Fruit fly (Drosophila melanogaster) Kc167 (cell line): Measurements from ENCODE around the gene Lrrk.

Experiments used
- Myc ChIP-seq: fragments of >200 bp; optimal IDR thresholded peaks from 2 replicates; lab custom pipeline; 2017; ENCODE audit warnings: missing external identifiers
- Sin3A ChIP-seq: fragments of >200 bp; optimal IDR thresholded peaks from 2 replicates; lab custom pipeline; 2018; ENCODE audit warnings: missing external identifiers
- h ChIP-seq: fragments of >200 bp; optimal IDR thresholded peaks from 3 replicates; lab custom pipeline; 2018; ENCODE audit warnings: missing external identifiers
- insv ChIP-seq: fragments of >200 bp; optimal IDR thresholded peaks from 3 replicates; lab custom pipeline; 2018; ENCODE audit warnings: missing external identifiers
- psq ChIP-seq: fragments of >200 bp; optimal IDR thresholded peaks from 2 replicates; lab custom pipeline; 2017; ENCODE audit warnings: missing external identifiers
- ttk ChIP-seq: sonication (Bioruptor generic); optimal IDR thresholded peaks from 2 replicates; lab custom pipeline; 2017; ENCODE audit warnings: missing external identifiers

Gene Lrrk

DNA sequence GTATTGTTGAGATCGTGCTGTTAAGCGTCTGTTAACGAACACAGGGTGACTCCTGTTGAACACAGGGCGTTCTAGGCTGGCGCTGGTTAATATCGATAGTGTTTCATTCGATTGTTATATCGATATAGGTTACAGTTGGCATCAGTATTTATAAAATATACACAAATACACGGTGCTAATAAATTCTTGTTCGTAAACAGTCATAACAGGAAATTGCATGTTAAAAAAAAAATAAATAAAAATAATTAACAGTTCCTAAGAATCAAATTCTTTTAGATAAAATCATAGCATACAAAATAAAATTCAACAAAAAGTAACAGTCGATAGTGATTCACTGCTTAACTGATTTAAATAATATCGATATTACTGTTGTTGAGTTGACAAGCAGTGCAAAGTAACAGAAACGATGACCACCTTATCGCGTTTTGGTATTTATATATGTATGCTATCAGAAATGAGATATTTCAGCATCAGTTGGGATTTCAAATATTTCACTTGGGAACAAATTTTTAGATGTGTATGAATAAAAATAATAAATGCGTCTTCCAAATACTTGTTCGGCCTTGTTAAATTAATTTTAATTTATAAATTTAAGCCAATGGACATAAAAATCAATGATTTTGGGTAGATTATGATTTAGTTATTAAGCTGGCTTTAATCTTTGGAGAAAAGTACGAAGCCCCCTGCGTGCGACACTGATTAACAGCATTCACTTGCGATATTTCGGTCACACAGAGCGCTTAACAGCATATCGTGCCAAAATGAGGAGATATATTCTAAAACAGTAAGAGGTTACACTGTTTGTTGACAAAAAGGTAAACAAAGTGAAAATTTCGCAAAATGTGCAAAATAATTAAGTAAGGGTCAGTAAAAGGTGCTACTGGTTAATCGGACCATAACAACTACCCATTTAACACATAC is at the start of gene Lrrk, which contains the start of gene Pi3K92E:
Gene Lrrk (plus strand): TSS at position 807 of the 921 bp plus-strand sequence.
Gene Pi3K92E (minus strand): TSS at position 59 of the 921 bp plus-strand sequence.
- no peak for TF ChIP-seq Sin3A (lab: Kevin White, UChicago)
- TF ChIP-seq ttk (lab: Kevin White, UChicago), result no peak
- TF ChIP-seq Myc (lab: Kevin White, UChicago), result no peak
- no peak for TF ChIP-seq insv (lab: Kevin White, UChicago)
- TF ChIP-seq psq (lab: Kevin White, UChicago), result no peak
- no peak for TF ChIP-seq h (lab: Kevin White, UChicago)

DNA sequence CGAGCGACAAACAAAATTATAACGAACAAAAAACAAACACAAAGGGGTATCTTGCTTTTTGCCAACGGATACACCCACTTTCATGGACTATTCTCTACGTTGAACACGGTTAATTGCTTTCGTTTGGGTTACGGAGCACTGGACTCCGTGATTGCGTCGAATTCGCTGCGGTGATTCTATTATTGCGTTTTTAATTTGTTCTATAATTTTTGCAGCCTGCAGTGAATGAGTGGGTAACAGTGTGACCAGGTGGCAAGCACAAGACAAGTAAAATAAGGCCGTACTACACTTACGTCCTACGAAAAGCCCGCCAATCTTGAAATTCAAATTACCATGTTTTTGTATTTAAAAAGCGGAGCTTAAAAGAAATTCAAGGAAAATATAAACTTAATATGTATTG is 49.7 kb upstream of the Lrrk start, which contains the start of gene CG16953:
Gene CG16953 (minus strand): TSS at position 268 of the 400 bp plus-strand sequence.
- TF ChIP-seq ttk (lab: Kevin White, UChicago), result no peak
- TF ChIP-seq insv (lab: Kevin White, UChicago), result no peak

dm6 chr3R:20586409-20586808 is 48.9 kb upstream of the Lrrk start:
- no peak for TF ChIP-seq Sin3A (lab: Kevin White, UChicago)
- TF ChIP-seq Myc (lab: Kevin White, UChicago), result no peak
- no peak for TF ChIP-seq ttk (lab: Kevin White, UChicago)
- no peak for TF ChIP-seq h (lab: Kevin White, UChicago)
- no peak for TF ChIP-seq insv (lab: Kevin White, UChicago)

DNA sequence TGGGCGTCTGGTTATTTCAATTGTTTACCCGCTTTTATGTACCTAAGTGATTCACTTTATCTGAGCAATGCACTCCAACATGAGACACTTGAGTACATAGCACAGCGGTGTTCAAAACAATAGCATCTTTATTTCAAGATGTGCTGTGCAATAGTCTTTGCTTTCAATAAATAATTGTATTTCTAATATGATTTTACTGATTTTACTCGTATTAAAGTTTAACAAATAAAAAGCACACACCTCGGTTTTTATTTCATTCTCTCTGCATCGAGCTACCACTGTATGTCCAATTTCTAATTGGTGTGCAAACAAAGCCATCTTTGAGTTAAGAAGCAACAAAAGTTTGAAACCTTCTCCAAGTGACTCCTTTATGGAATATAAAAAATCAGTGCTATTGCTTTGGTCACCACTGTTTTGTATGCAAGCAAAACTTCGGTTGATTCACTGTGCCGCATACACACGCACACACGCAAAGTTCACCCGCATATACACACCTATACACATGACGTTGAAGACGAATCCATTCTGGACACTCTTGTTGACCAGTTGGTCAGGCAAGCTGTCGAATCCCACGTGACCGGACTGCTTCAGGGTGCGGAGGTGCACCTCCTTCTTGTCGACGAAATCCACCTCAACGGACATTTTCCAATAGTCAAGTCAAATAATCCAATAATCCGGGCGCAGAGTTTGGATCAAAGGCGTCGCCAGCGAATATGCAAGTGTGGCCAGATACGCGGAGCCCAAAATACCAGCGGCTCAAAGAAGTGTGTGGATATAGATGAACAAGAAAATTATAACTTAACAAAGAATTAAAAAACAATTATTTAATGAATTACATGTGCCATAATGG is 47.4 kb upstream of the Lrrk start, which contains the start of gene Septin2:
Gene Septin2 (minus strand): TSS at position 727 of the 850 bp plus-strand sequence.
- TF ChIP-seq ttk (lab: Kevin White, UChicago) (no peak), Myc (lab: Kevin White, UChicago) (no peak), Sin3A (lab: Kevin White, UChicago) (no peak), h (lab: Kevin White, UChicago) (no peak), psq (lab: Kevin White, UChicago) (no peak), insv (lab: Kevin White, UChicago) (no peak)

DNA sequence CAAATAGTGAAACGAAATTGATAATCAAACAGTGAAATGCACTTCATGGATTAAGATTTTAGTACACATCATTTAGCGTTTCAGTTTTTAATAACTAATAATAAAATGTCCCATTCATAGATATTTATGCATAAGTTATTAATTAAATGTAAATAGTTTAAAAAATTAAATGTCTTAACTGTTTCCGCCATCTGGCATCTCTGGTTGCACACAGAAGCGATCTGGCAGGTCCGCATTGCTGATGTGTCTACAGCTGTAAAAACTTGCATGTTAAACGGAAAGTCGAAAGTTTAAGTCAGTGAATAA is 46.8 kb upstream of the Lrrk start, which contains the start of gene Srp72:
Gene Srp72 (plus strand): TSS at position 232 of the 306 bp plus-strand sequence.
- TF ChIP-seq h (lab: Kevin White, UChicago) (no peak), psq (lab: Kevin White, UChicago) (no peak), ttk (lab: Kevin White, UChicago) (no peak), Sin3A (lab: Kevin White, UChicago) (no peak), Myc (lab: Kevin White, UChicago) (no peak), insv (lab: Kevin White, UChicago) (no peak)

DNA sequence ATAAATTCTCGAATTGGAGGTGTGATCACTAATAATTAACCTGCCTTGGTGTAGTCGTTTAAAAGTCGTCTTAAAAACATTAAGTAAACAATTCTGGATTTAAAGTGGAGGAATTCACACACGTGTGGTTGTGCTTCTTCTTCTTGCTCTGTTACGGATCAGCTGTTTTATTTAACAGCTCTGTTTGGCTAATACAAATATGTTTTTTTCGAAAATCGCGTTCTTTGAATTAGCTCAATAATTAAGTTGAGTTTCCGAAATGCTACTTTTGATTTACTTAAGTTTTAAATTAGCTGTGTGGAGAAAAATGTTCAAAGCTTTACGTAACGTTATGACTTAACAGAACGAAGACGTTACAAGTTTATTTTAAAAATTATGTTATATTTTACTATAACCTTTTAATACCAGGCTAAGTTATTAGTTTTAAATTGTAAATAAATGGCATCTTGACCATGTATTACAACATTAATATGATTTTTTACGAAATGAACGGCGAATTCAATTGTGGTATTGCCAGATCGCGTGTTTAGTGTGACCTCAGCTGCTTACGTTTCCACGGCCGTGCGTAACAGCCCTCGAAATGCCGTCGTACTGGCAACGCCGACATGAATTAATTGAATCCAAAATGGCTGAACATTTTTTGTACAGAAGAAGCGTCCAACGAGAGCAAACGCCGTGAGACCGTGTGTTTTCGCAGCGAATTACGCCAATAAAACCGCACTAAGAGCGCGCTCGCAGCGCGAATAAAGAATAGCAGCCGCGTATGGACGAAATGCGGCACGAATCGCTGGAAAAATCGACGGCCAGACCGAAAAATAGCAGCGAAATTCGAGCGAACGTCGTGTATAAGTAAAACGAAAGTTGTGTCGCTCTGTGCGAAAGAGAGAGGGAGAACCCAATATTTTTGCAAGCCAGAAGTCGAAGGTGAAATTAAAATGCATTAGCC is 42.5 kb upstream of the Lrrk start, which contains the start of the genes Pus1 and bon:
Gene Pus1 (minus strand): TSS at position 155 of the 946 bp plus-strand sequence.
Gene bon (plus strand): TSS at position 623 of the 946 bp plus-strand sequence.
- TF ChIP-seq psq (lab: Kevin White, UChicago), result no peak
- TF ChIP-seq insv (lab: Kevin White, UChicago), result no peak
- no peak for TF ChIP-seq Sin3A (lab: Kevin White, UChicago)
- no peak for TF ChIP-seq Myc (lab: Kevin White, UChicago)
- TF ChIP-seq ttk (lab: Kevin White, UChicago), result no peak
- no peak for TF ChIP-seq h (lab: Kevin White, UChicago)

DNA sequence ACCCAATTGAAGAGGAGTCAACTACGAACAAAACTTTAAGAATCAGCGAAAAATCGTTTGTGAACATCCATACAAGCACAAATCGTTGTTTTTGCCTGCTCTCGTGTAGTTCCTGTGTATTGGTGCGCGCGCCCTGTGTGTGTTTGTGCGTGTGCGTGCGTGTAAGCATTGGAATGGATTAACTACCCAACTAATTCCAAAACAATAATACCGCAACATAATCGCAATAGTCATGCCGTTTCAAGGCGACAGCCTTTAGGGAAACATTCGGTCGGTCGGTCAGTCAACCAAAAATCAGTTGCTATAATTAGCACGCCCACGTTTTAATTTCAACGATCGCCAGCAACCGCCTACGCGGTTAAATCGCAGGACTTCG is 41.8 kb upstream of the Lrrk start:
- TF ChIP-seq Sin3A (lab: Kevin White, UChicago), result no peak
- no peak for TF ChIP-seq psq (lab: Kevin White, UChicago)
- TF ChIP-seq Myc (lab: Kevin White, UChicago), result no peak
- no peak for TF ChIP-seq insv (lab: Kevin White, UChicago)
- TF ChIP-seq ttk (lab: Kevin White, UChicago), result no peak
- TF ChIP-seq h (lab: Kevin White, UChicago), result no peak

dm6 chr3R:20594194-20595144 is 40.8 kb upstream of the Lrrk start:
- no peak for TF ChIP-seq ttk (lab: Kevin White, UChicago)
- TF ChIP-seq h (lab: Kevin White, UChicago), result no peak
- no peak for TF ChIP-seq Sin3A (lab: Kevin White, UChicago)
- no peak for TF ChIP-seq insv (lab: Kevin White, UChicago)
- no peak for TF ChIP-seq Myc (lab: Kevin White, UChicago)
- no peak for TF ChIP-seq psq (lab: Kevin White, UChicago)

DNA sequence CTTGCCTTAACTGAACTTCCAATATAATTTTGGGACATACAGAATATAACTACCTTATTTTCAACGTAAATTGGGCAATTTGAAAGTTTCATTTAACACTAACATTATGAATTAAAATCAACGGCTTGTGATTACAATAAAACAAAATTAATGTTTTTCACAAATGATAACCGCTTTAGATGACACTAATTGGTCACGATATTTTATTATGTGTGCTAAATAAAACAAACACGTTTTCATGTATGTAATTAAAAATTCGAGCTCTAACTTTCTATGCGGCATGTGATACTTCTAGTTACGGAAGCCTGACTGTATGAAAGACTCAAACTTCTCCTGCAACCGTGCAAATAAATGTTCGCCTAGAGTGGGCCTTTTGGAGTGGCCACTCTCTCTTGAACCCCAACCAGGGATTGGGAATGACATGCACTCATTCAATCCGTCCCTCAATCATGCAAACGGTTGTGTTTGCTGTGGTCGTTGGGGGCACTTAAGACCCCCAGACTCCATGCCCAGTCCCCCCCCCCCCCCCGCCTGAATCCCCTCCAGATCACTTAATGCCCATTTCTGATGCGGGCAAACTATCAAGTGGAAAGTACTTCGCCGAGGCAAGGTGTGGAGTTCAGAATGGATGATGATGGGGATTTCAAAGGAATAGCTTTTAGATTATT is 40.0 kb upstream of the Lrrk start:
- TF ChIP-seq Myc (lab: Kevin White, UChicago), result no peak
- TF ChIP-seq ttk (lab: Kevin White, UChicago), result no peak
- no peak for TF ChIP-seq Sin3A (lab: Kevin White, UChicago)
- TF ChIP-seq psq (lab: Kevin White, UChicago), result no peak
- no peak for TF ChIP-seq h (lab: Kevin White, UChicago)
- TF ChIP-seq insv (lab: Kevin White, UChicago), result no peak
